Fruit fly (Drosophila melanogaster) Kc167 (cell line): ENCODE data around the gene eIF3a.

Experiments used
- Myc ChIP-seq: fragments of >200 bp; optimal IDR thresholded peaks from 2 replicates; lab custom pipeline; 2017; ENCODE audit warnings: missing external identifiers
- Sin3A ChIP-seq: fragments of >200 bp; optimal IDR thresholded peaks from 2 replicates; lab custom pipeline; 2018; ENCODE audit warnings: missing external identifiers
- h ChIP-seq: fragments of >200 bp; optimal IDR thresholded peaks from 3 replicates; lab custom pipeline; 2018; ENCODE audit warnings: missing external identifiers
- insv ChIP-seq: fragments of >200 bp; optimal IDR thresholded peaks from 3 replicates; lab custom pipeline; 2018; ENCODE audit warnings: missing external identifiers
- psq ChIP-seq: fragments of >200 bp; optimal IDR thresholded peaks from 2 replicates; lab custom pipeline; 2017; ENCODE audit warnings: missing external identifiers
- ttk ChIP-seq: sonication (Bioruptor generic); optimal IDR thresholded peaks from 2 replicates; lab custom pipeline; 2017; ENCODE audit warnings: missing external identifiers

Gene eIF3a

DNA sequence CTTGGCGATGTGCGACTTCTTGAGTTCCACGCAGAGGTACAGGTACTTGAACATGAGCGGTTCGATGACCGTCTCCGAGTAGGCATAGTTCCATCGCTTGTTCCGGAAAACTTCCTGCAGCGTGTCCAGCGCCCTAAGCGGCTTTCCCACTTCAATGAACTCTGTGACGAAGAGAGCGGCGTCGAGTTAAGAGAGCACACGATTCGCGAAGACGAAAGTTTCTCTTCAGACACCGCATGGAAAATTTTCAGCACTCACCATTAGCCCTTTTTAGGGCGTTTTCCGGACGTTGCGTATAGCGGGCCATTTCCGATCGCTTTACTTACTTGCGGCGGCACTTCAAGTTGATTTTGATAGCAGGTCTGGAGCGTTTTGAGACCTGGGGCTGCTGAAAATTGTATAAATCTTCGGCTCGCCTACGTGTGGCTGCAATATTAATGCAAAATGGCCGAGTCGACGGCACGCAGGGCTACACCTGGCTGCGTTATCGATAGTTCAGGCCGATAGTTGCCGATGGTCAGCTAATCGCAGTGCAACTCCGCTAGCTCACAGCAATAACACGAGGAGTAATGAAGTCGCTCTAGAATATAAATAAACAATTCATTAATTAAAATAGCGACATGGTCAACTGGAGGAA, at the start of gene eIF3a, which contains the start of gene CG1074:
Gene eIF3a, minus strand, starts transcription at position 455 of the 637 bp plus-strand sequence.
Gene CG1074, plus strand, starts transcription at position 525 of the 637 bp plus-strand sequence.
- no peak for TF ChIP-seq insv (lab: Kevin White, UChicago)
- no peak for TF ChIP-seq ttk (lab: Kevin White, UChicago)
- no peak for TF ChIP-seq h (lab: Kevin White, UChicago)
- TF ChIP-seq Myc (lab: Kevin White, UChicago), result no peak
- no peak for TF ChIP-seq Sin3A (lab: Kevin White, UChicago)
- no peak for TF ChIP-seq psq

DNA sequence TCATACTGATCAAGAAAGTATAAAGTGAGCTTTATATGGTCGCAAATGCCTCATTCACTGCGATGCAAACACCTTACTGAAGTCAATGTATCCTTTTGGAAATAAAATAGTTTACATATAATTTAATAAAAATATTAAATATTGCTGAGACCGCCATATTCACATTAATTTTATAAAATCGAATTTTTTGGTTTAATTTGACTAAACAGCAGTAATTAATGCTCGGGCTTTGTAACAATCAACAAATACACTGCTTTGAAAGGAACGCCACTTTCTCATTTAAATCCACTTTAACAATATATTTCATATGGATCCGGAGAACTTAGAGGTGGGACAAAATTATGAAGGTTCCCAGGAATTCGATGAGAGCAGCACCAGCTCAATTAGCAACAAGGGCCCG, 46.8 kb upstream of the eIF3a start, which contains the start of gene sac:
Gene sac, plus strand, starts transcription at position 301 of the 400 bp plus-strand sequence.
- no peak for TF ChIP-seq Sin3A (lab: Kevin White, UChicago)
- no peak for TF ChIP-seq insv (lab: Kevin White, UChicago)
- no peak for TF ChIP-seq Myc (lab: Kevin White, UChicago)
- no peak for TF ChIP-seq psq
- TF ChIP-seq h (lab: Kevin White, UChicago), result no peak
- no peak for TF ChIP-seq ttk (lab: Kevin White, UChicago)

DNA sequence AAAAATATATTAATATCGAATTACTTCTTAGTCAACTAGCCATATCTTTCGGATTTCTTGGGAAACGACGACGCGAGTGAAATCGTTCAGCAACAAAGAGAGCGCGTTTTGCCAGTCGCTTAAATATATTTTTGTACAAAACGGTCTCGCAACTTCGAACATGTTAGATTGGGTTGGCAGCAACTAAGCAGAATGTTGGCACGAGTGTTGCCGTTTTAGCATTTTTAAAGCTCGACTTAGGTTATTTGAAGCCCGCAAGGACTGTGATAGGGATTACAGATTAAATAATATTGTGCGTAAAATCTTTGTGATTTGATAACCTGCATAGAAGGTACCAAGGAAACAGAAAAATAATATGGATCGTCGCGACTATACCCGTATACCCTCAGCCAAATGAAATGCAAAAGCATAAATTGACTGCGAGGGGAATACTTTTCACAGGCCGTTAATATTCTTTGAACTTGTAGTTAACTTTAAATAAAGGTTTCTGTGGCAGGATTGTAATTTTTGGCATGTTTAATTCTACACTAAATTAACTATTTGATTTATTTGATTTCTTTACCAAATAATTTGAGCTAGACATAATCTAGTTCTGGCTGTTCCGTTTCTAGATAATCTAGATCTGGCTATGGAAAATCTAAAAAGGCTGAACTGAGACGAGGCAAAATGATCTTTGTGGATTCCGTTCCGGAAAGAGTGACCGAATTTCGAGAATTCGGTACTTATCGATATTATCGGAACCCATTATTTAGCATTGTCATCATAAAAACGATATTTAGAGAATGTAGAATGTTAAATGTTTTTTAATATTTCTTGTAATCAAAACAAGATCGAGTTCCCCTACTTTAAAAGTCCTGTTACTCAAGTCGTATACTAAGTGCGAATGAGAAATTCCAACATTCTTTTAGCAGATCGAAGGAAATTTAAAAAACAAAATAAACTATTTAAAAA, 45.6 kb upstream of the eIF3a start, which contains the start of gene CG31523:
Gene CG31523, minus strand, starts transcription at position 170 of the 951 bp plus-strand sequence.
- no peak for TF ChIP-seq Sin3A (lab: Kevin White, UChicago)

DNA sequence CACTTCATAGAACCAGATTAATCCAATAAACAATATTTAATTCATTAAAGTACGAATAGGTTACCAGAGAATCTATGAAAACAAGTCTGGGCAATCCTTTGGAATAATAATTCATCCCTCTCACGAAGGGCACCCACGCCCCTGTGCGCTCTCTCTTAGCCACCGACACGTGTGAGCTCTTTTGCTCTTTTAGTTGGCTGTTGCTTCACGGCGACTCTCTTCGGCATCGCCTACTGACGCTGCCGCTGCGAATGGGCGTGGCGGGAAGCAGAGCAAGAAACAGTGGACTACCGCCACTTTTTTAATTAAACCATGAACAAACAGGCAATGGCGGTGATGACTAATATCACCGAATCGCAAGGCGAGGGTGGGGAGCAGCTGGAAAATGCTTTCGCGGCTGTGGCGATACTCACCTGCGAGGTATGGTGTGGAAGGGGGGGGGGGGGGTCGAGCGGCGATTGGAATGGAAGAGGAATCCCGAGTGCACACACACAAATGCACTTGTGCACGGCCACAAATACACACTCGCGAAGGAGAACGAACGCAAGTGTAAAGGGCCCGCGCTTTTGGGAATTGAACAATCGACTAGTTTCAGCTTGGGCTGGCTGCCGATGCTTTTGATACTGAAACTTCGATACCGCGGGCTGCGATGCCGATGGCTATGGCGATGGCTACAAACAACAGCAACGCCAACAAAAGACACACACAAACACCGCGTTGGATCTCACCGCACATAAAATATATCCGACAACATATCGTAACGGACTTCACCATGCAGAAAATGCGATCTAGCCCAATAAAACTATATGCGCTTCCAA, 44.7 kb upstream of the eIF3a start:
- TF ChIP-seq ttk (lab: Kevin White, UChicago) (no peak), Sin3A (lab: Kevin White, UChicago) (no peak), psq (no peak), h (lab: Kevin White, UChicago) (no peak), insv (lab: Kevin White, UChicago) (no peak), Myc (lab: Kevin White, UChicago) (no peak)

DNA sequence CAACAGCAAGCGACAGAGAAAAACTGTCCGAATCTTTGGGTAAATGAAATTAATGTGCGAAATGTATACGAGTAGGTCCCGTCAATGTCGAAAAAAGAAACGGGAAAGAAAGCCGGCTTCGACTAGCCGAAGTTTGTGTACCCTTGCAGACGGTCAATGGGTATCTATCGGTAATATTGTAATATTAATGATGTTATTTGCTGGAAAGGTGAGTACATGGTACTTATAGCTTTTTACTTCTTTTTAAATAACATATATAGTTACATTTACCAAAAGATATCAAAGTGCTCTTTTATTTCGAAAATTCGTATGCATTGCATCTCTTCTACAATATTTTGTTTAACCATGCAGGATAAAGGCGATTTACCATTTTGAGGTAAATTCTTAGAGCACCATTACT, 42.3 kb upstream of the eIF3a start:
- TF ChIP-seq h (lab: Kevin White, UChicago), result no peak
- TF ChIP-seq Myc (lab: Kevin White, UChicago), result no peak
- TF ChIP-seq ttk (lab: Kevin White, UChicago), result no peak
- TF ChIP-seq insv (lab: Kevin White, UChicago), result no peak
- TF ChIP-seq psq, result no peak
- no peak for TF ChIP-seq Sin3A (lab: Kevin White, UChicago)

DNA sequence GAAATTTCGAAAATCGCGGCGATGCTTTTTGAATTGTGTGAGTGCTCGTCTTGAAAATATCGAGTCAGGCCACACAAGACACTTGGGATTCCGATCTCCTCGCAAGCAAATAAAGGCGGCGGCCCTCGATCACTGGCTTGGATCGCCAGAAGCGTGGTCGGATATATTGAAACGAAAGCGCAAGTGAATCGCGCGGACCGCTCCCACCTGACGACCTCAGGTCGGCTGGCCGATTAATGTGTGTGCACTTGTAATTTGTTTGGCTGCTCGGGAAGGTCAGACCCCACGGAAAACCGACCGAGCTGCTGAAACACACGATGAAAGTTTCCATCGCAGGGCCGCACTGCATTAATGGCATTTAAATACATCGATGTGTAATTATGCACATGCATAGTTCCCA, 41.7 kb upstream of the eIF3a start:
- TF ChIP-seq insv (lab: Kevin White, UChicago) (no peak), ttk (lab: Kevin White, UChicago) (no peak), Sin3A (lab: Kevin White, UChicago) (no peak), Myc (lab: Kevin White, UChicago) (no peak), psq (no peak)

DNA sequence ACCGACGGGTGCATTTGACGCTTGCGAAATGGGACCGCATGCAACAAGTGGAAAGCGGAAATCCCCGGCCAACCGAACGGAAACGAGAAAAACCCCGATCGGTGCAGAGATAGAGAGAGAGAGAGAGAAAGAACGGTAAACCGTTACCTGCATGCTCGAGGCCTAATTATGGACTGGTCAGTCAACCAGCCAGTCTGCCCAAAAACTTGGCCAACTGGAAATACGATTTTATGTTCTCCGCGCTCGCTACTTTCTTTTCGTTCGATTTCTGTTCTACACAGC, 38.9 kb upstream of the eIF3a start:
- TF ChIP-seq insv (lab: Kevin White, UChicago), result no peak
- no peak for TF ChIP-seq Sin3A (lab: Kevin White, UChicago)
- TF ChIP-seq psq, result no peak
- TF ChIP-seq ttk (lab: Kevin White, UChicago), result no peak
- TF ChIP-seq Myc (lab: Kevin White, UChicago), result no peak
- no peak for TF ChIP-seq h (lab: Kevin White, UChicago)

DNA sequence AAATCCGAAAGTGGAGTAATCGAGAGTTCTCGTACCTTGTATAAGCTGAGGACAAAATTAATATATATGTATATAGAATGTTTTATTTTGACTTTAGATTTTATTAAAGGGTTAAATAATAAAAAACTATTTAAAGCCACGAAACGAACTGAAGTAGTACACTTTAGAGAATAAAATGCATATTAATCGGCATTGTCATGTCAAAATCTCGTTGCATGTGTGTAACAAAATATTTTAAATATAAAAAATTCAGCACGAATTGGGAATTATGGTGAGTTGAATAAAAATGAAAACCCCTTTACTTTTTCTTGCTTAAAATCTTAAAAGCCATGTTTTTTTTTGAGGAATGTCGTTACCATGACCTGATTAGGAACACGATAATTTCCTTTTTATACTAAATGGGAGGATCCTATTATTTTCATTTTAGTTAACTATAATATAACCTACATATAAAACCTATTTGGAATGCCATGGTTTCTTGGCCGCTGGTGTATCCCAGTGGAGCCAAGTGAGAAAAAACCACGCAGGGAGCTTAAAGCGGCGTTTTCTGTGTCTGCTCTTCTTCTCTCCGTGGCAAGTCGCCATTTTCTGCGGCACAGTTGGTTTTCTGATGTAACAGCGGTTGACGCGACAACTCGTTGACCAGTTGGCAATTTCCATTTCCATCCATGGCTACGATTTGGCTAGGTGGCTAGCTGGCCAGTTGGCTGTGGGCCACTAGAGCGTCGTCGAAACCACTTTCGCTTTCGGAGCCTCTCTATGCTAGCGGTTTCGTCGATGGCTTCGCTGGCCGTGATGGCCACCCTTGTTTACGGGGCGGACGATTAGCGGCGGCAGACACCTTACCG, 38.4 kb upstream of the eIF3a start:
- TF ChIP-seq ttk (lab: Kevin White, UChicago), result no peak
- TF ChIP-seq Myc (lab: Kevin White, UChicago), result no peak
- no peak for TF ChIP-seq h (lab: Kevin White, UChicago)
- no peak for TF ChIP-seq insv (lab: Kevin White, UChicago)
- TF ChIP-seq Sin3A (lab: Kevin White, UChicago), result no peak
- TF ChIP-seq psq, result no peak

DNA sequence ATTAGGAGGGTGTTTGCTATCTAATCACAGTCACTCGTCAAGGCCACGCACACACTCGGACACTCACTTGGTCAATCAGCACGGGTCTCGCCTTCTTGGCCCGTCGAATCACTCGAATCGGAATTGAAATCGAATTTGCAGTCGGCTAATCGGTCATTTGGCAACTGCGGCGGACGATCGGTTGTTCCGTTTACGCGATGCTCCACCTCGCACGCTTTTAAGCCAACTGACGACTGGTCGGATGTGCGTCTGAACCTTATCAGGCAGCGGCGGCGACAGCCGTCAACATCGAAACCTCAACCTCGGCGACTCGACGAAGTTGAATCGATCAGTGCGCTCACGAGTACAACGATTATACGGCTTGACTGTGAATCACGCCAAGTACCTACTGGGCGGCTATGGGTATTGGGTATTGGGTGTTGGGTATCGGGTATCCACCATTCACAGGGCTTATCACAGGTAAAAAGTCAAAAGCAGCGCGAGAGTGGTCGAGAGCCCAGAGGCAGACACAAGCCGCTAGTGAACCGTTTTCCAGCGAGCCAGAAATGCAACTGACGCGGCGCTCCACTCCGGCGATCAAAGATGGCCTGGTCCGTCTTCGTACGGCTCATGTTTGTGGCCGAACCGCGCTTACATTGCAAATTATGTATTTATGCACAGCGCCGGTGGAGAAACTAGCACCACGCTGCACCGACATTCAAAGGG, 37.5 kb upstream of the eIF3a start:
- no peak for TF ChIP-seq Sin3A (lab: Kevin White, UChicago)
- TF ChIP-seq h (lab: Kevin White, UChicago), result no peak
- no peak for TF ChIP-seq insv (lab: Kevin White, UChicago)
- no peak for TF ChIP-seq Myc (lab: Kevin White, UChicago)
- TF ChIP-seq ttk (lab: Kevin White, UChicago), result no peak
- TF ChIP-seq psq, result no peak

DNA sequence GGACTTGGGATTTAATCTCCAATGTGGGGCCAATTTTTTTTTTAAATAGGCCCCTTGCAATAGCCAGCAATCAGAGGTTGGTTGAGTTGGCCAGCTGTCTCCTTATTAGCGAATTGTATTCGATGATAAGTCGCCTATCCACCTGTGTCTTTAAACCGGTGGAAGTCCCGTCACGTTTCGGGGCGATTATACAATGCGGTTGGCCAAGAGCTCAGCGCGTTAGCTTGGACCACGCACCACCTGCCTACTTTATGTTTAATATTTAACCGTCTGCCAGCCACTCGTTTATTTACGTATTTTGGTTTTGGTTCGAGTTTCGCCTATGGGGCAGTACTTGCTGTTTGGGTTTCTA, 37.0 kb upstream of the eIF3a start:
- no peak for TF ChIP-seq insv (lab: Kevin White, UChicago)
- TF ChIP-seq Sin3A (lab: Kevin White, UChicago), result no peak
